Worm (Caenorhabditis elegans) whole organism, midembryonic: ENCODE data around the gene Y47D7A.17.

ENCODE experiments used
- T22C8.4 ChIP-seq: fragments of 200-800 bp; sonication (Bioruptor generic); IDR thresholded peaks from 2 replicates; pipeline ENCODE4 v1.3.6; 2022; ENCODE audit warnings: missing genetic modification characterization, missing compliant biosample characterization
- cog-1 ChIP-seq: sonication (generic microtip); optimal IDR thresholded peaks from 2 replicates; lab custom pipeline; 2016; ENCODE audit warnings: missing genetic modification characterization, missing compliant biosample characterization
- flt-1 ChIP-seq: fragments of 200-800 bp; sonication (Bioruptor generic); IDR thresholded peaks from 2 replicates; pipeline ENCODE4 v1.3.6; 2022; ENCODE audit warnings: missing genetic modification characterization, missing compliant biosample characterization
- klf-2 ChIP-seq: fragments of 200-800 bp; sonication (Bioruptor generic); conservative IDR thresholded peaks from 2 replicates; pipeline ENCODE4 v1.3.6; 2022; ENCODE audit warnings: missing genetic modification reagents, missing genetic modification characterization, missing compliant biosample characterization
- ref-1 ChIP-seq: fragments of 200-800 bp; sonication (Bioruptor generic); conservative IDR thresholded peaks from 2 replicates; pipeline ENCODE4 v1.3.6; 2022; ENCODE audit warnings: missing genetic modification reagents, missing genetic modification characterization, missing compliant biosample characterization
- tab-1 ChIP-seq: fragments of 200-800 bp; sonication (Bioruptor generic); IDR thresholded peaks from 2 replicates; pipeline ENCODE4 v1.3.6; 2022; ENCODE audit warnings: missing genetic modification characterization, missing compliant biosample characterization

- TF ChIP-seq flt-1: no peak
- TF ChIP-seq tab-1: no peak
- no peak for TF ChIP-seq klf-2 (GFP tag; lab: Robert Waterston, UW)
- TF ChIP-seq T22C8.4 (GFP tag; lab: Robert Waterston, UW): no peak
- no peak for TF ChIP-seq ref-1 (GFP tag; lab: Robert Waterston, UW)
- no peak for TF ChIP-seq cog-1
Measured at ce11 chrV:4435411-4435981, 23.9 kb upstream of the Y47D7A.17 start, which contains the start of gene Y47D7A.13.
